Worm (Caenorhabditis elegans) whole organism, L2 larva: Measurements from ENCODE around the gene gmap-2.
A peak's percentile ranks its signal among the peaks of the same experiment; 100 is the strongest.

Experiments
- ZK546.5 ChIP-seq: sonication (generic microtip); optimal IDR thresholded peaks from 2 replicates; lab custom pipeline; 2017; ENCODE audit warnings: missing biosample characterization, missing genetic modification characterization
- fos-1 ChIP-seq: fragments of 150-350 bp; optimal IDR thresholded peaks from 2 replicates; lab custom pipeline; 2014; ENCODE audit warnings: missing biosample characterization, missing genetic modification characterization
- lin-11 ChIP-seq: fragments of 150-350 bp; sonication (generic microtip); optimal IDR thresholded peaks from 2 replicates; lab custom pipeline; 2014; ENCODE audit warnings: missing biosample characterization, missing genetic modification characterization, inconsistent platforms, mixed read lengths
- mdl-1 ChIP-seq, 2 experiments: fragments of 150-350 bp in 1 of 2; sonication (generic microtip) in 1 of 2; optimal IDR thresholded peaks; 2 replicates each; lab custom pipeline; 2017; ENCODE audit warnings: missing biosample characterization in 2 of 2, missing genetic modification characterization in 2 of 2
- nhr-11 ChIP-seq: fragments of 150-350 bp; optimal IDR thresholded peaks from 2 replicates; lab custom pipeline; 2014; ENCODE audit warnings: missing biosample characterization, missing genetic modification characterization
- nhr-12 ChIP-seq: fragments of 150-350 bp; optimal IDR thresholded peaks from 2 replicates; lab custom pipeline; 2014; ENCODE audit warnings: missing biosample characterization, missing genetic modification characterization
- nhr-237 ChIP-seq: fragments of 150-350 bp; optimal IDR thresholded peaks from 2 replicates; lab custom pipeline; 2014; ENCODE audit warnings: missing biosample characterization, missing genetic modification characterization
- nhr-25 ChIP-seq: fragments of 150-350 bp; sonication (generic microtip); optimal IDR thresholded peaks from 3 replicates; lab custom pipeline; 2014; ENCODE audit warnings: missing biosample characterization, missing genetic modification characterization
- sem-4 ChIP-seq: fragments of 150-350 bp; optimal IDR thresholded peaks from 2 replicates; lab custom pipeline; 2014; ENCODE audit warnings: missing biosample characterization, missing genetic modification reagents, missing genetic modification characterization
- skn-1 ChIP-seq: sonication (generic microtip); optimal IDR thresholded peaks from 2 replicates; lab custom pipeline; 2017; ENCODE audit warnings: missing biosample characterization, missing genetic modification characterization

ce11 chrX:12934768-12935167, 8.3 kb downstream of the gmap-2 start, which contains the start of gene gmap-1:
- TF ChIP-seq sem-4 (tag; lab: Kevin White, UChicago) = no peak
- no peak for TF ChIP-seq nhr-11
- no peak for TF ChIP-seq mdl-1 (tag; optimal IDR thresholded peaks at IDR 0.05; lab: Kevin White, UChicago)
- TF ChIP-seq nhr-12 (tag; lab: Kevin White, UChicago) = no peak
- peak; percentile 34 for TF ChIP-seq nhr-25 (tag; lab: Kevin White, UChicago)
- TF ChIP-seq lin-11 (tag; lab: Kevin White, UChicago) = no peak
- no peak for TF ChIP-seq nhr-237
- TF ChIP-seq fos-1 (tag; lab: Kevin White, UChicago) = no peak
- no peak for TF ChIP-seq ZK546.5
- no peak for TF ChIP-seq skn-1 (tag; lab: Kevin White, UChicago)
